Worm (Caenorhabditis elegans) whole organism, young adult: ENCODE results near the gene M04C3.1.

ENCODE experiments used
- C17E4.6 ChIP-seq: fragments of 200-800 bp; sonication (Bioruptor generic); IDR thresholded peaks from 2 replicates; pipeline ENCODE4 v1.3.6; 2022; ENCODE audit warnings: missing genetic modification reagents, missing genetic modification characterization, missing compliant biosample characterization
- bed-2 ChIP-seq: fragments of 200-800 bp; sonication (Bioruptor generic); IDR thresholded peaks from 2 replicates; pipeline ENCODE4 v1.3.6; 2022; ENCODE audit warnings: missing genetic modification reagents, missing genetic modification characterization, missing compliant biosample characterization
- dpl-1 ChIP-seq: fragments of 150-350 bp; optimal IDR thresholded peaks from 2 replicates; lab custom pipeline; 2014; ENCODE audit warnings: missing biosample characterization, missing genetic modification reagents, missing genetic modification characterization
- pbrm-1 ChIP-seq: fragments of 200-800 bp; sonication (Bioruptor generic); IDR thresholded peaks from 2 replicates; pipeline ENCODE4 v1.3.6; 2022; ENCODE audit warnings: missing genetic modification reagents, missing genetic modification characterization, missing compliant biosample characterization
- pha-4 ChIP-seq: fragments of 150-350 bp; sonication (generic microtip); optimal IDR thresholded peaks from 2 replicates; lab custom pipeline; 2014; ENCODE audit warnings: missing biosample characterization, missing genetic modification reagents, missing genetic modification characterization

- TF ChIP-seq pha-4 (tag; lab: Kevin White, UChicago) (no peak), bed-2 (GFP tag; lab: Robert Waterston, UW) (no peak), pbrm-1 (GFP tag; lab: Robert Waterston, UW) (no peak), dpl-1 (GFP tag; lab: Kevin White, UChicago) (no peak), C17E4.6 (GFP tag; lab: Robert Waterston, UW) (no peak)
Measured at ce11 chrV:19416475-19416874, 28.9 kb downstream of the M04C3.1 start, which contains the start of the genes C25F9.4 and C25F9.9.
